Worm (Caenorhabditis elegans) whole organism, L1 larva: ENCODE measurements around the gene C26B9.3.

Experiments used
- C04F5.9 ChIP-seq: sonication (generic microtip); optimal IDR thresholded peaks from 2 replicates; lab custom pipeline; 2016; ENCODE audit warnings: missing genetic modification characterization, missing compliant biosample characterization
- C16A3.4 ChIP-seq: fragments of 150-350 bp; optimal IDR thresholded peaks from 2 replicates; lab custom pipeline; 2014; ENCODE audit warnings: missing biosample characterization, missing genetic modification characterization
- F16B12.6 ChIP-seq: fragments of 150-350 bp; optimal IDR thresholded peaks from 2 replicates; lab custom pipeline; 2014; ENCODE audit warnings: missing biosample characterization, missing genetic modification characterization
- aha-1 ChIP-seq: fragments of 150-350 bp; optimal IDR thresholded peaks from 2 replicates; lab custom pipeline; 2014; ENCODE audit warnings: missing biosample characterization, missing genetic modification characterization
- aly-2 ChIP-seq: fragments of 150-350 bp; optimal IDR thresholded peaks from 2 replicates; lab custom pipeline; 2014; ENCODE audit warnings: missing biosample characterization, missing genetic modification characterization
- ama-1 ChIP-seq: fragments of 150-350 bp; optimal IDR thresholded peaks from 2 replicates; lab custom pipeline; 2014
- ceh-82 ChIP-seq, 3 experiments: fragments of 150-350 bp in 1 of 3; sonication (generic microtip) in 2 of 3; optimal IDR thresholded peaks; 2 replicates each; lab custom pipeline; 2014 to 2017; ENCODE audit warnings: missing biosample characterization in 3 of 3, missing genetic modification characterization in 3 of 3
- ces-1 ChIP-seq: fragments of 150-350 bp; optimal IDR thresholded peaks from 2 replicates; lab custom pipeline; 2014; ENCODE audit warnings: missing biosample characterization, missing genetic modification reagents, missing genetic modification characterization
- dsc-1 ChIP-seq: sonication (generic microtip); optimal IDR thresholded peaks from 2 replicates; lab custom pipeline; 2016; ENCODE audit warnings: mild to moderate bottlenecking, missing genetic modification characterization, missing compliant biosample characterization
- efl-1 ChIP-seq, 4 experiments: fragments of 150-350 bp; optimal IDR thresholded peaks in 3 of 4; peaks in 1 of 4; 1 replicate in 1 of 4; 2 replicates in 3 of 4; lab custom pipeline; 2014; ENCODE audit warnings: missing biosample characterization in 2 of 4, missing genetic modification characterization in 2 of 4, missing genetic modification reagents in 2 of 4
- egl-13 ChIP-seq: sonication (generic microtip); optimal IDR thresholded peaks from 2 replicates; lab custom pipeline; 2016; ENCODE audit warnings: missing genotype, missing genetic modification reagents, missing genetic modification characterization, missing compliant biosample characterization
- elt-2 ChIP-seq: sonication (generic microtip); optimal IDR thresholded peaks from 2 replicates; lab custom pipeline; 2016; ENCODE audit warnings: missing genetic modification characterization, mild to moderate bottlenecking, inconsistent platforms, missing compliant biosample characterization, missing genetic modification reagents
- elt-3 ChIP-seq, 6 experiments: fragments of 150-350 bp in 1 of 6; sonication (generic microtip); optimal IDR thresholded peaks; 2 replicates each; lab custom pipeline; 2017 to 2018; ENCODE audit warnings: missing biosample characterization in 6 of 6, missing genetic modification characterization in 6 of 6, inconsistent platforms in 1 of 6
- fkh-10 ChIP-seq: sonication (generic microtip); optimal IDR thresholded peaks from 2 replicates; lab custom pipeline; 2017; ENCODE audit warnings: missing biosample characterization, missing genetic modification reagents, missing genetic modification characterization
- fos-1 ChIP-seq: fragments of 150-350 bp; optimal IDR thresholded peaks from 2 replicates; lab custom pipeline; 2014; ENCODE audit warnings: missing biosample characterization, missing genetic modification characterization
- hlh-4 ChIP-seq: sonication (generic microtip); optimal IDR thresholded peaks from 2 replicates; lab custom pipeline; 2016; ENCODE audit warnings: mild to moderate bottlenecking, missing genetic modification characterization, missing compliant biosample characterization
- lin-13 ChIP-seq: fragments of 150-350 bp; optimal IDR thresholded peaks from 2 replicates; lab custom pipeline; 2014; ENCODE audit warnings: missing biosample characterization, missing genetic modification reagents, missing genetic modification characterization
- lin-14 ChIP-seq: fragments of 200-800 bp; sonication (Bioruptor generic); optimal IDR thresholded peaks from 2 replicates; lab custom pipeline; 2018; ENCODE audit warnings: mild to moderate bottlenecking, missing genetic modification characterization, moderate library complexity, missing compliant biosample characterization
- lin-35 ChIP-seq, 2 experiments: fragments of 150-350 bp; optimal IDR thresholded peaks; 2 replicates each; lab custom pipeline; 2014; ENCODE audit warnings: missing biosample characterization in 2 of 2, missing genetic modification characterization in 2 of 2, missing genetic modification reagents in 2 of 2
- lir-3 ChIP-seq: sonication (generic microtip); optimal IDR thresholded peaks from 2 replicates; lab custom pipeline; 2016; ENCODE audit warnings: mild to moderate bottlenecking, missing genetic modification characterization, moderate library complexity, missing compliant biosample characterization; ENCODE audit not compliant: poor library complexity
- lsy-2 ChIP-seq, 2 experiments: fragments of 150-350 bp; optimal IDR thresholded peaks; 2 replicates each; lab custom pipeline; 2014; ENCODE audit warnings: missing biosample characterization in 2 of 2, missing genetic modification characterization in 2 of 2
- mab-9 ChIP-seq: fragments of 200-800 bp; sonication (Bioruptor generic); IDR thresholded peaks from 2 replicates; pipeline ENCODE4 v1.3.6; 2022; ENCODE audit warnings: missing genetic modification reagents, missing genetic modification characterization, missing compliant biosample characterization
- mdl-1 ChIP-seq, 2 experiments: fragments of 150-350 bp; optimal IDR thresholded peaks; 2 replicates each; lab custom pipeline; 2014 to 2017; ENCODE audit warnings: missing biosample characterization in 2 of 2, missing genetic modification characterization in 2 of 2, inconsistent platforms in 1 of 2
- mep-1 ChIP-seq: fragments of 150-350 bp; optimal IDR thresholded peaks from 2 replicates; lab custom pipeline; 2014; ENCODE audit warnings: missing biosample characterization, missing genetic modification characterization
- nhr-12 ChIP-seq: sonication (generic microtip); optimal IDR thresholded peaks from 2 replicates; lab custom pipeline; 2017; ENCODE audit warnings: missing biosample characterization, missing genetic modification characterization
- nhr-19 ChIP-seq: fragments of 200-800 bp; sonication (Bioruptor generic); conservative IDR thresholded peaks from 2 replicates; pipeline ENCODE4 v1.3.6; 2022; ENCODE audit warnings: missing genetic modification characterization, missing compliant biosample characterization
- nhr-20 ChIP-seq: sonication (generic microtip); optimal IDR thresholded peaks from 2 replicates; lab custom pipeline; 2016; ENCODE audit warnings: mild to moderate bottlenecking, missing genetic modification characterization, missing compliant biosample characterization
- nhr-47 ChIP-seq: sonication (generic microtip); optimal IDR thresholded peaks from 2 replicates; lab custom pipeline; 2016; ENCODE audit warnings: mild to moderate bottlenecking, missing genetic modification characterization, moderate library complexity, missing compliant biosample characterization
- nhr-71 ChIP-seq: sonication (generic microtip); optimal IDR thresholded peaks from 2 replicates; lab custom pipeline; 2016; ENCODE audit warnings: mild to moderate bottlenecking, missing genetic modification characterization, moderate library complexity, missing compliant biosample characterization
- nhr-76 ChIP-seq: sonication (generic microtip); optimal IDR thresholded peaks from 2 replicates; lab custom pipeline; 2017; ENCODE audit warnings: missing biosample characterization, missing genetic modification characterization
- nhr-77 ChIP-seq: fragments of 150-350 bp; optimal IDR thresholded peaks from 2 replicates; lab custom pipeline; 2014; ENCODE audit warnings: missing biosample characterization, missing genetic modification characterization
- nhr-90 ChIP-seq: sonication (generic microtip); optimal IDR thresholded peaks from 2 replicates; lab custom pipeline; 2016; ENCODE audit warnings: mild to moderate bottlenecking, missing genetic modification characterization, missing compliant biosample characterization; ENCODE audit not compliant: poor library complexity
- rnt-1 ChIP-seq: sonication (generic microtip); optimal IDR thresholded peaks from 2 replicates; lab custom pipeline; 2016; ENCODE audit warnings: mild to moderate bottlenecking, missing genetic modification characterization, moderate library complexity, missing compliant biosample characterization
- skn-1 ChIP-seq: fragments of 150-350 bp; optimal IDR thresholded peaks from 2 replicates; lab custom pipeline; 2014; ENCODE audit warnings: missing biosample characterization, missing genetic modification characterization
- snu-23 ChIP-seq: sonication (generic microtip); optimal IDR thresholded peaks from 2 replicates; lab custom pipeline; 2016; ENCODE audit warnings: missing genetic modification characterization, missing compliant biosample characterization
- sox-4 ChIP-seq: sonication (generic microtip); optimal IDR thresholded peaks from 2 replicates; lab custom pipeline; 2016; ENCODE audit warnings: missing genetic modification characterization, missing compliant biosample characterization
- swsn-7 ChIP-seq: sonication (generic microtip); optimal IDR thresholded peaks from 2 replicates; lab custom pipeline; 2016; ENCODE audit warnings: missing genetic modification characterization, missing compliant biosample characterization
- tbx-2 ChIP-seq: sonication (generic microtip); optimal IDR thresholded peaks from 2 replicates; lab custom pipeline; 2016; ENCODE audit warnings: missing genetic modification characterization, missing compliant biosample characterization
- unc-130 ChIP-seq: fragments of 150-350 bp; optimal IDR thresholded peaks from 2 replicates; lab custom pipeline; 2017; ENCODE audit warnings: missing biosample characterization, missing genetic modification characterization, inconsistent platforms
- unc-30 ChIP-seq: sonication (generic microtip); optimal IDR thresholded peaks from 2 replicates; lab custom pipeline; 2017; ENCODE audit warnings: missing biosample characterization, missing genetic modification characterization
- unc-98 ChIP-seq: fragments of 200-800 bp; sonication (Bioruptor generic); IDR thresholded peaks from 2 replicates; pipeline ENCODE4 v1.3.6; 2022; ENCODE audit warnings: missing genetic modification characterization, missing compliant biosample characterization
- xbp-1 ChIP-seq: sonication (generic microtip); optimal IDR thresholded peaks from 2 replicates; lab custom pipeline; 2016; ENCODE audit warnings: missing genetic modification characterization, missing compliant biosample characterization
- zag-1 ChIP-seq: fragments of 150-350 bp; optimal IDR thresholded peaks from 2 replicates; lab custom pipeline; 2014; ENCODE audit warnings: missing biosample characterization, missing genetic modification characterization
- ztf-11 ChIP-seq, 2 experiments: sonication (generic microtip); optimal IDR thresholded peaks; 2 replicates each; lab custom pipeline; 2016 to 2017; ENCODE audit warnings: missing genetic modification characterization in 2 of 2, missing biosample characterization in 1 of 2, missing compliant biosample characterization in 1 of 2
- ztf-4 ChIP-seq: fragments of 150-350 bp; optimal IDR thresholded peaks from 2 replicates; lab custom pipeline; 2014; ENCODE audit warnings: missing biosample characterization, missing genetic modification characterization

The C26B9.3 gene

DNA sequence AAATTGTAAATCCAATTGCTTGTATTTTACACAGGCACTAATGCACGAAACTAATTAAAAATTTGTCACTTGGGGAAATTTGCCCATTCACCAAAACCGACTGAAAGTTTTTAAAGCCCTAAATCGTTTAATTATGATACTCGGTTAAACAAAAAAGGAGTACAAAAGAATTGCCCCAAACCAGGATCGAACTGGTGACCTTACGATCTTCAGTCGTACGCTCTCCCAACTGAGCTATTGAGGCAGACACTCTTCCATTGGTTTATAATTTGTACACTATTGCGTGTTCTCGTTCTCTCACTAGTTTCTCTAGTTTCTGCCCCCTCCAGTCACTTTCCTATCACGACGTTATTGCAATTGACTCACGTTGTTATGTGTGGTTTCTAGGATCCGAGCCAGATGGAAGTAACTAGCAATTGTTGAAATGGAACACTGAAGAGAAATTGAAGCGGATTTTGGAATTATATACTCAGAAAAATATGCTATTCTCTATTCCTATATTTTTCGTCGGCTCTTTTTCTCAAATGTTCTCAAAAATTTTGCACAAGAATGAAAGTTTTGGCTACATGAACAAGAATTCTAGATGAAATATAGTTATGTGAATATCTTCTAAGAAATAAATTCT, 18.8 kb upstream of the C26B9.3 start:
- no peak for TF ChIP-seq hlh-4 (tag; lab: Kevin White, UChicago)
- TF ChIP-seq mdl-1 (tag; optimal IDR thresholded peaks at IDR 0.05; lab: Kevin White, UChicago): peak in 1 of 2 experiments; percentile 13
- TF ChIP-seq egl-13 (tag; lab: Kevin White, UChicago): no peak
- TF ChIP-seq elt-3 (tag; optimal IDR thresholded peaks at IDR 0.05; lab: Kevin White, UChicago): peak in 2 of 6 experiments; percentile 24 to 28
- TF ChIP-seq ztf-11 (tag; optimal IDR thresholded peaks at IDR 0.05; lab: Kevin White, UChicago): no peak
- peak in 1 of 2 experiments; percentile 5 for TF ChIP-seq efl-1 (optimal IDR thresholded peaks at IDR 0.05; lab: Kevin White, UChicago)
- peak in 1 of 2 experiments; percentile 90 for TF ChIP-seq efl-1 (GFP tag; optimal IDR thresholded peaks at IDR 0.05 in 1 of 2; lab: Kevin White, UChicago)
- TF ChIP-seq nhr-20 (tag; lab: Kevin White, UChicago): peak; percentile 48
- TF ChIP-seq aly-2 (tag; lab: Kevin White, UChicago): peak; percentile 26
- TF ChIP-seq nhr-19 (GFP tag; lab: Robert Waterston, UW): peak; percentile 57
- TF ChIP-seq C04F5.9 (tag; lab: Kevin White, UChicago): no peak
- no peak for TF ChIP-seq zag-1 (tag; lab: Kevin White, UChicago)
- peak; percentile 14 for TF ChIP-seq C16A3.4
- TF ChIP-seq lsy-2 (tag; optimal IDR thresholded peaks at IDR 0.05; lab: Kevin White, UChicago): peak in 1 of 2 experiments; percentile 50
- peak; percentile 68 for TF ChIP-seq snu-23 (GFP tag; lab: Kevin White, UChicago)
- TF ChIP-seq ztf-4: peak; percentile 12
- peak; percentile 38 for TF ChIP-seq unc-130 (tag; lab: Kevin White, UChicago)
- peak; percentile 49 for TF ChIP-seq xbp-1 (tag; lab: Kevin White, UChicago)
- peak in 2 of 3 experiments; percentile 17 to 44 for TF ChIP-seq ceh-82 (tag; optimal IDR thresholded peaks at IDR 0.05; lab: Kevin White, UChicago)
- TF ChIP-seq nhr-71 (tag; lab: Kevin White, UChicago): peak; percentile 56
- peak; percentile 71 for TF ChIP-seq dsc-1 (tag; lab: Kevin White, UChicago)
- TF ChIP-seq skn-1: no peak
- TF ChIP-seq sox-4 (tag; lab: Kevin White, UChicago): no peak
- TF ChIP-seq lin-13: no peak
- TF ChIP-seq rnt-1 (tag; lab: Kevin White, UChicago): peak; percentile 54
- TF ChIP-seq elt-2: peak; percentile 49
- TF ChIP-seq mab-9 (GFP tag; lab: Robert Waterston, UW): no peak
- peak; percentile 39 for TF ChIP-seq lin-14 (GFP tag; lab: Kevin White, UChicago)
- TF ChIP-seq fkh-10 (GFP tag; lab: Kevin White, UChicago): no peak
- peak; percentile 4 for TF ChIP-seq mep-1 (tag; lab: Kevin White, UChicago)
- TF ChIP-seq lir-3 (tag; lab: Kevin White, UChicago): peak; percentile 45
- TF ChIP-seq swsn-7 (tag; lab: Kevin White, UChicago): peak; percentile 49
- peak; percentile 70 for TF ChIP-seq nhr-47 (tag; lab: Kevin White, UChicago)
- TF ChIP-seq lin-35 (GFP tag; optimal IDR thresholded peaks at IDR 0.05; lab: Kevin White, UChicago): peak in 1 of 2 experiments; percentile 57
- peak; percentile 0 for TF ChIP-seq fos-1 (tag; lab: Kevin White, UChicago)
- peak; percentile 18 for TF ChIP-seq nhr-77 (tag; lab: Kevin White, UChicago)
- TF ChIP-seq nhr-76 (tag; lab: Kevin White, UChicago): no peak
- TF ChIP-seq tbx-2 (tag; lab: Kevin White, UChicago): peak; percentile 26
- TF ChIP-seq nhr-90 (tag; lab: Kevin White, UChicago): peak; percentile 27
- TF ChIP-seq, all 84 proteins: peak for 27

DNA sequence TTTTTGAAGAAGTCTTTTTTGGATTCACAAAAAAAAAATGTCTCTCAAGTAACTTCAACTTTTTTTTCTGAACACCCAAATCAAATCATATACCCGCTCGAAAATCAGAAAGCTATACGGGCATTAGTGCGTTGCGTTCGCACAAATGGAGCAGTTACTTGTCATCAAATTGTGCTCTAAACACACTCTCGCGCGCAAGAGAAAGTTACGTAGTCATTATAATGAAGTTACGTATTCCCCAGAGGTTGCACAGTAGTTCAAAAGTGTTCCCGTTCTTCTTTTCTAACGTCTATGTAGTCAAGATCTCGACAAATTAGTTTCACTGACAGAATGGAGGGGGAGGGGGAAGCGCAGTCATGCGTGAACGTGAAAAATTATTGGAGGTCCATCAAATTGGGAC, 16.5 kb upstream of the C26B9.3 start:
- TF ChIP-seq F16B12.6 (no peak), lin-14 (GFP tag; lab: Kevin White, UChicago) (no peak), ces-1 (GFP tag; lab: Kevin White, UChicago) (no peak), mep-1 (tag; lab: Kevin White, UChicago) (no peak), dsc-1 (tag; lab: Kevin White, UChicago) (no peak), snu-23 (GFP tag; lab: Kevin White, UChicago) (no peak), nhr-12 (no peak), C16A3.4 (no peak), efl-1 (optimal IDR thresholded peaks at IDR 0.05; lab: Kevin White, UChicago) (no peak), efl-1 (GFP tag; optimal IDR thresholded peaks at IDR 0.05 in 1 of 2; lab: Kevin White, UChicago) (no peak), unc-30 (no peak), nhr-71 (tag; lab: Kevin White, UChicago) (no peak), ama-1 (no peak), unc-98 (no peak), aha-1 (tag; lab: Kevin White, UChicago) (no peak)
